Worm (Caenorhabditis elegans) whole organism, L3 larva: ENCODE data around the gene nhr-229.
"Not testable (repeated sequence)": the region's sequence is repeated elsewhere in the genome, so short reads cannot be mapped to it uniquely, and the experiment has no call there.

Experiments
- ZK546.5 ChIP-seq: sonication (generic microtip); optimal IDR thresholded peaks from 2 replicates; lab custom pipeline; 2017; ENCODE audit warnings: missing biosample characterization, missing genetic modification characterization
- aly-2 ChIP-seq: fragments of 150-350 bp; optimal IDR thresholded peaks from 2 replicates; lab custom pipeline; 2014; ENCODE audit warnings: missing biosample characterization, missing genetic modification characterization
- ama-1 ChIP-seq: fragments of 150-350 bp; optimal IDR thresholded peaks from 2 replicates; lab custom pipeline; 2018
- ceh-16 ChIP-seq: sonication (generic microtip); optimal IDR thresholded peaks from 2 replicates; lab custom pipeline; 2017; ENCODE audit warnings: missing biosample characterization, missing genetic modification characterization
- ceh-28 ChIP-seq: fragments of 150-350 bp; optimal IDR thresholded peaks from 2 replicates; lab custom pipeline; 2014; ENCODE audit warnings: missing biosample characterization, missing genetic modification reagents, missing genetic modification characterization
- ceh-82 ChIP-seq: fragments of 150-350 bp; optimal IDR thresholded peaks from 2 replicates; lab custom pipeline; 2014; ENCODE audit warnings: missing biosample characterization, missing genetic modification characterization
- egl-27 ChIP-seq: sonication (generic microtip); optimal IDR thresholded peaks from 4 replicates; lab custom pipeline; 2017; ENCODE audit warnings: missing biosample characterization, missing genetic modification reagents, missing genetic modification characterization
- egl-5 ChIP-seq: fragments of 150-350 bp; optimal IDR thresholded peaks from 2 replicates; lab custom pipeline; 2017; ENCODE audit warnings: missing biosample characterization, missing genetic modification reagents, missing genetic modification characterization, inconsistent platforms
- elt-1 ChIP-seq: fragments of 150-350 bp; optimal IDR thresholded peaks from 2 replicates; lab custom pipeline; 2014; ENCODE audit warnings: missing biosample characterization, missing genetic modification characterization
- eor-1 ChIP-seq, 2 experiments: fragments of 150-350 bp; optimal IDR thresholded peaks; 2 replicates each; lab custom pipeline; 2014 to 2018; ENCODE audit warnings: missing biosample characterization in 2 of 2, missing genetic modification characterization in 2 of 2
- fos-1 ChIP-seq: fragments of 150-350 bp; optimal IDR thresholded peaks from 2 replicates; lab custom pipeline; 2014; ENCODE audit warnings: missing biosample characterization, missing genetic modification characterization
- lin-15B ChIP-seq: fragments of 150-350 bp; optimal IDR thresholded peaks from 2 replicates; lab custom pipeline; 2014; ENCODE audit warnings: missing biosample characterization, missing genetic modification characterization
- lin-39 ChIP-seq: fragments of 150-350 bp; optimal IDR thresholded peaks from 2 replicates; lab custom pipeline; 2018; ENCODE audit warnings: missing biosample characterization, missing genetic modification reagents, missing genetic modification characterization
- lsy-12 ChIP-seq: sonication (generic microtip); optimal IDR thresholded peaks from 2 replicates; lab custom pipeline; 2016; ENCODE audit warnings: mild to moderate bottlenecking, missing genetic modification characterization, missing compliant biosample characterization
- mdl-1 ChIP-seq: fragments of 150-350 bp; optimal IDR thresholded peaks from 2 replicates; lab custom pipeline; 2014; ENCODE audit warnings: missing biosample characterization, missing genetic modification characterization
- nfya-1 ChIP-seq: sonication (generic microtip); optimal IDR thresholded peaks from 2 replicates; lab custom pipeline; 2017; ENCODE audit warnings: missing genetic modification characterization, mild to moderate bottlenecking, missing compliant biosample characterization, antibody characterized with exemption, moderate library complexity; ENCODE audit not compliant: insufficient read depth
- nhr-11 ChIP-seq: fragments of 150-350 bp; optimal IDR thresholded peaks from 2 replicates; lab custom pipeline; 2014; ENCODE audit warnings: missing biosample characterization, missing genetic modification characterization
- nhr-237 ChIP-seq: fragments of 150-350 bp; optimal IDR thresholded peaks from 2 replicates; lab custom pipeline; 2014; ENCODE audit warnings: missing biosample characterization, missing genetic modification characterization
- nhr-28 ChIP-seq: fragments of 150-350 bp; optimal IDR thresholded peaks from 2 replicates; lab custom pipeline; 2014; ENCODE audit warnings: missing biosample characterization, missing genetic modification characterization
- nhr-43 ChIP-seq: sonication (generic microtip); optimal IDR thresholded peaks from 2 replicates; lab custom pipeline; 2016; ENCODE audit warnings: mild to moderate bottlenecking, missing genetic modification characterization, missing compliant biosample characterization; ENCODE audit not compliant: poor library complexity, severe bottlenecking
- nhr-67 ChIP-seq: fragments of 150-350 bp; optimal IDR thresholded peaks from 2 replicates; lab custom pipeline; 2014; ENCODE audit warnings: missing biosample characterization, missing genetic modification characterization
- nhr-76 ChIP-seq: fragments of 150-350 bp; sonication (generic microtip); optimal IDR thresholded peaks from 5 replicates; lab custom pipeline; 2014; ENCODE audit warnings: missing biosample characterization, missing genetic modification characterization
- nhr-77 ChIP-seq: fragments of 150-350 bp; optimal IDR thresholded peaks from 2 replicates; lab custom pipeline; 2014; ENCODE audit warnings: missing biosample characterization, missing genetic modification characterization
- sea-2 ChIP-seq: fragments of 150-350 bp; sonication (generic microtip); optimal IDR thresholded peaks from 4 replicates; lab custom pipeline; 2014; ENCODE audit warnings: missing biosample characterization, missing genetic modification reagents, missing genetic modification characterization
- skn-1 ChIP-seq: fragments of 150-350 bp; optimal IDR thresholded peaks from 2 replicates; lab custom pipeline; 2014; ENCODE audit warnings: missing biosample characterization, missing genetic modification characterization
- tbx-2 ChIP-seq: sonication (generic microtip); optimal IDR thresholded peaks from 2 replicates; lab custom pipeline; 2016; ENCODE audit warnings: mild to moderate bottlenecking, missing genetic modification characterization, missing compliant biosample characterization
- unc-39 ChIP-seq: sonication (generic microtip); optimal IDR thresholded peaks from 4 replicates; lab custom pipeline; 2017; ENCODE audit warnings: missing biosample characterization, missing genetic modification characterization
- unc-62 ChIP-seq: fragments of 150-350 bp; sonication (generic microtip); optimal IDR thresholded peaks from 4 replicates; lab custom pipeline; 2014; ENCODE audit warnings: missing biosample characterization, missing genetic modification reagents, missing genetic modification characterization
- zag-1 ChIP-seq: fragments of 150-350 bp; optimal IDR thresholded peaks from 2 replicates; lab custom pipeline; 2014; ENCODE audit warnings: missing biosample characterization, missing genetic modification characterization
- ztf-11 ChIP-seq: fragments of 150-350 bp; optimal IDR thresholded peaks from 2 replicates; lab custom pipeline; 2014; ENCODE audit warnings: missing biosample characterization, missing genetic modification characterization
- ztf-4 ChIP-seq: fragments of 150-350 bp; optimal IDR thresholded peaks from 2 replicates; lab custom pipeline; 2014; ENCODE audit warnings: missing biosample characterization, missing genetic modification characterization

The nhr-229 gene

DNA sequence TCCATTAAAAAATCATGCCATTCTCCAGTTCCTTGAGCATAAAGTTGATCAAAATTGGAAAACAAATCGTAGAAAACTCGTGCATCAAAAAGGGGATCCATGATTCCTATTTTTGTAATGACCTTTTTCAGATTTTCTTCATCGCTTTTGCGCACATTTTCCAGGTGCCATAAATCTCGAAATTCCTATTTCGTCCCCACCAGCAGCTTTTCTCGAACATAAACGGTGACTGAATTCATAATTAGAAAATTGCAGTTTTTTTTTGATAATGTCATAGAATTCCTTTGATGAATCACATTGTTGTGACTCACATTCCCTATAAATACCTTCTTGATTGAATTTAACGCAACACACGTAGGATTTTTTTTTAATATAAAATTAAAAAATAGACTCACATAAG lies at the start of gene nhr-229:
Gene nhr-229 (minus strand): TSS at position 101 of the 400 bp plus-strand sequence.
- TF ChIP-seq elt-1 (tag; lab: Kevin White, UChicago) (no peak), unc-39 (tag; lab: Kevin White, UChicago) (no peak), aly-2 (no peak), nhr-76 (tag; lab: Kevin White, UChicago) (no peak), zag-1 (no peak), nhr-67 (no peak), mdl-1 (no peak), unc-62 (GFP tag; lab: Kevin White, UChicago) (no peak), eor-1 (tag; optimal IDR thresholded peaks at IDR 0.05; lab: Kevin White, UChicago) (no peak), fos-1 (no peak), lin-15B (tag; lab: Kevin White, UChicago) (no peak), egl-5 (tag; lab: Kevin White, UChicago) (no peak), ceh-28 (no peak), ama-1 (lab: Kevin White, UChicago) (no peak)

DNA sequence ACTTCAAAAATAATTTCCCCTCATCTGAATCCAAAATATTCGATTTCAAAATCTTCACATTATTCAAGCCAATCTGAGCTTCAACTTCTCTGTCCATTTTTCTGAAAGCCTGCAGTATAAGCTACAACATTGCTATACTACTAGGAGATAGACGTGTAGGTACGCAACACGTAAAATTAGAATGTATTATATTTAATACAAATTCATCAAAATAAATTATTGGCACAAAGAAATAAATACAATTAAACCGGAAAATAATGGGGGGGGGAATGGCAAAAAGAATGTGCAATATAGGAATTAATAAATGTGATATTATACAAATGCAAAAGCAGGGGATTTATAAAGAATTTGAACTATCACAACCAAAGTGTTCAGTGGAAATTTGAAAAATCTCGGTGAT lies 48.3 kb upstream of the nhr-229 start, which contains the start of gene Y116A8C.25:
Gene Y116A8C.25 (minus strand): TSS at position 101 of the 400 bp plus-strand sequence.
- TF ChIP-seq ceh-82 (tag; lab: Kevin White, UChicago): no peak
- no peak for TF ChIP-seq nhr-77 (tag; lab: Kevin White, UChicago)
- TF ChIP-seq nhr-76 (tag; lab: Kevin White, UChicago): no peak

DNA sequence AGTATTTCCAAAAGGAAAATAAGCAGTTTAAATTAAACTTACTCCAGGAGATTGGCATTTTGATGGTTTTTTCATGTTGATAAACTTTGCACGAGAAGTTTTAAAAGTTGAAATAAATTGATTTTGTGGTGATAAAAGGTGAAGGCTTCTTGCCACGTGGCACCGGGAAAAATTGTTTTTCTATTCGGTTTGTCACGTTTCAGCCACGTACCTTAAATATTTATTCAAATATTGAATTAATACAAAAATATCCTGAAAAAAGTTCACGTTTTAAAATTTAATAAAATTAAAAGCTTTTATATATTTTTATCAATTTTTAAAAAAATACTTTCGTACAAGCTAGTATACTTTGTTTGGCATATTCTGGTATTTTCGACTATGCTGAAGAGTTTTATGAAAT lies 40.4 kb upstream of the nhr-229 start, which contains the start of gene Y116A8C.24:
Gene Y116A8C.24 (minus strand): TSS at position 101 of the 400 bp plus-strand sequence.
- TF ChIP-seq ceh-16, lsy-12, ztf-11 (tag; lab: Kevin White, UChicago): not testable (repeated sequence)

DNA sequence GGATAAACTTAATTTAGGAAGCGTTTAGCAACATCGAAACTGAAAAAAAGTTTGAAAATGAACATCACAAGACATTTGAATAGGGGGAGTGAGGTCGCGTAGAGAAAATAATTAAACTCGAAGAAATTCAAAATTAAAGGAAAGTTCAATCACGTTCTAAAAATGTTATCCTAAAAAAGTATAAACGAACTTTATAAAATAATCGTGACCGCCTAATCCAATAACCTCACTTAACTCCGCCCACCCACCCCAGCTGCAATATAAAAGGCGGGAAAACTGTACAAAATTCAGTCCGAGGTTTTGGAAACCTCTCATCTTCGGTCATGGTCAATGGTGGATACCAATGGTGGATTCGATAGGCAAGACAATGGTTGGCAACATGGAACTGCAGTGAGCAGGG lies 34.5 kb upstream of the nhr-229 start, which contains the start of gene Y116A8C.465:
Gene Y116A8C.465 (plus strand): TSS at position 301 of the 400 bp plus-strand sequence.
- not testable (repeated sequence) for TF ChIP-seq sea-2 (GFP tag; lab: Kevin White, UChicago); aly-2; nfya-1 (tag; lab: Kevin White, UChicago)
- TF ChIP-seq, all 47 proteins: peak for 0; not testable (repeated sequence) for 47

DNA sequence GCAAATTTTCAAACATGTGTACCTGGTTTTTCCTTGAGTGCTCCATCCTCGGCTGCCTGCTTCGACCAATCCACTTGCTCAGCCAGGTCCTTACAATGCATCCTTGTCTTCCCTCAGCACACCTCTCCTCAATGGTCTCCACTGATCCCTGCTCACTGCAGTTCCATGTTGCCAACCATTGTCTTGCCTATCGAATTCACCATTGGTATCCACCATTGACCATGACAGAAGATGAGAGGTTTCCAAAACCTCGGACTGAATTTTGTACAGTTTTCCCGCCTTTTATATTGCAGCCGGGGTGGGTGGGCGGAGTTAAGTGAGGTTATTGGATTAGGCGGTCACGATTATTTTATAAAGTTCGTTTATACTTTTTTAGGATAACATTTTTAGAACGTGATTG lies 33.3 kb upstream of the nhr-229 start, which contains the start of gene Y116A8C.467:
Gene Y116A8C.467 (minus strand): TSS at position 101 of the 400 bp plus-strand sequence.
- not testable (repeated sequence) for TF ChIP-seq egl-27 (tag; lab: Kevin White, UChicago); aly-2; nhr-67

DNA sequence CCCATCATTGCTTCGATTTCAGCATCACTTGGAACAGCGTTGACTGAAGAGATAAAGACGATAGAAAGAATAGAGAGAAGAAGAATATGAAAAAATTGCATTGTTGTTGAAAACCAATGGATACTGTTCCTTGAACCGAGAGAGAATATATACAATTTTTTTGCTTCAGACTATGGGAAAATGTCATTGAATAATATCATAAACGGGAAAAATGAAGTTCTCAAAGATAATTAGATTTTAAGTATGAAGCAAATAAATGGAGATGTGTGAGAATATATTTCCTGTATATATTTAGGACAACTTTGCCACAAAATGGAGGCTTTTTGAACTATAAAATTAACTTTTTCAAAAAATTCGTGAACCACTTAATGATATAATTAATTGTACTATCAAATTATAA lies 27.6 kb upstream of the nhr-229 start, which contains the start of gene Y116A8C.44:
Gene Y116A8C.44 (minus strand): TSS at position 101 of the 400 bp plus-strand sequence.
- TF ChIP-seq skn-1 (tag; lab: Kevin White, UChicago): no peak
- TF ChIP-seq nhr-28 (tag; lab: Kevin White, UChicago): no peak
- TF ChIP-seq lin-39: no peak
- TF ChIP-seq sea-2 (GFP tag; lab: Kevin White, UChicago): no peak
- TF ChIP-seq tbx-2 (tag; lab: Kevin White, UChicago): no peak
- TF ChIP-seq nhr-237: no peak
- no peak for TF ChIP-seq lin-15B (tag; lab: Kevin White, UChicago)
- no peak for TF ChIP-seq zag-1
- no peak for TF ChIP-seq egl-27 (tag; lab: Kevin White, UChicago)
- TF ChIP-seq ZK546.5 (tag; lab: Kevin White, UChicago): no peak
- no peak for TF ChIP-seq elt-1 (tag; lab: Kevin White, UChicago)
- no peak for TF ChIP-seq eor-1 (tag; optimal IDR thresholded peaks at IDR 0.05; lab: Kevin White, UChicago)
- TF ChIP-seq ceh-28: no peak
- no peak for TF ChIP-seq ceh-82 (tag; lab: Kevin White, UChicago)
- TF ChIP-seq ztf-4: no peak
- no peak for TF ChIP-seq nhr-43 (tag; lab: Kevin White, UChicago)
- no peak for TF ChIP-seq nhr-11 (tag; lab: Kevin White, UChicago)
- no peak for TF ChIP-seq unc-62 (GFP tag; lab: Kevin White, UChicago)
